Worm (Caenorhabditis elegans) whole organism, young adult: Measurements from ENCODE around the gene irg-7.

Experiments used
- attf-6 ChIP-seq: fragments of 200-800 bp; sonication (Bioruptor generic); IDR thresholded peaks from 2 replicates; pipeline ENCODE4 v1.3.6; 2022; ENCODE audit warnings: missing genetic modification reagents, missing genetic modification characterization, missing compliant biosample characterization
- ceh-27 ChIP-seq: fragments of 200-800 bp; sonication (Bioruptor generic); optimal IDR thresholded peaks from 2 replicates; lab custom pipeline; 2018; ENCODE audit warnings: mild to moderate bottlenecking, missing genetic modification characterization, moderate library complexity, missing compliant biosample characterization
- him-1 ChIP-seq: sonication (generic microtip); optimal IDR thresholded peaks from 2 replicates; lab custom pipeline; 2016; ENCODE audit warnings: missing genotype, missing genetic modification reagents, missing genetic modification characterization, missing compliant biosample characterization
- repo-1 ChIP-seq: sonication (generic microtip); optimal IDR thresholded peaks from 2 replicates; lab custom pipeline; 2017; ENCODE audit warnings: mild to moderate bottlenecking, missing genetic modification characterization, missing compliant biosample characterization

ce11 chrX:3289183-3289582 lies 45.7 kb upstream of the irg-7 start, which contains the start of gene K09C4.4:
- TF ChIP-seq him-1 (tag; lab: Kevin White, UChicago) (no peak), attf-6 (no peak), ceh-27 (GFP tag; lab: Kevin White, UChicago) (no peak), repo-1 (tag; lab: Kevin White, UChicago) (no peak)
